Fruit fly (Drosophila melanogaster): ENCODE measurements around the gene CG11563.
A peak's percentile ranks its signal among the peaks of the same experiment; 100 is the strongest.

CG11563 gene

dm6 chr3R:31723206-31723933 lies 13.5 kb upstream of the CG11563 start (continued):
- no peak for TF ChIP-seq CHES-1-like (GFP tag; optimal IDR thresholded peaks at IDR 0.05)
- no peak for TF ChIP-seq CG17802 (tag; optimal IDR thresholded peaks at IDR 0.05)
- TF ChIP-seq CG31441 (GFP tag; IDR thresholded peaks at IDR 0.05) = no peak; the same call in 1 of the 2 replicates
- TF ChIP-seq sna (GFP tag; IDR thresholded peaks at IDR 0.05; ENCODE audit: partially characterized antibody) = no peak
- peak in 1 of 2 experiments; percentile 32 for TF ChIP-seq Pdp1 (GFP tag; optimal IDR thresholded peaks at IDR 0.05)
- TF ChIP-seq Mad (GFP tag; optimal IDR thresholded peaks at IDR 0.05) = no peak
- TF ChIP-seq Ada2b (GFP tag; IDR thresholded peaks at IDR 0.05) = no peak
- TF ChIP-seq al (GFP tag; IDR thresholded peaks at IDR 0.05) = no peak
- no peak for TF ChIP-seq Lpt (GFP tag; optimal IDR thresholded peaks at IDR 0.05)
- TF ChIP-seq sc (optimal IDR thresholded peaks at IDR 0.05) = no peak
- no peak for TF ChIP-seq sc (GFP tag; optimal IDR thresholded peaks at IDR 0.05)
- no peak for TF ChIP-seq kah (GFP tag; optimal IDR thresholded peaks at IDR 0.05)
- peak; percentile 20 for TF ChIP-seq abd-A (tag; optimal IDR thresholded peaks at IDR 0.05)
- peak; percentile 54 for TF ChIP-seq CG2678 (tag; optimal IDR thresholded peaks at IDR 0.05)
- TF ChIP-seq CG30020 (tag; optimal IDR thresholded peaks at IDR 0.05) = no peak
- TF ChIP-seq Ravus (GFP tag; IDR thresholded peaks at IDR 0.05) = no peak
- TF ChIP-seq Oaz (GFP tag; IDR thresholded peaks at IDR 0.05) = no peak
- no peak for TF ChIP-seq CG6813 (GFP tag; optimal IDR thresholded peaks at IDR 0.05)
- TF ChIP-seq Sin3A (optimal IDR thresholded peaks at IDR 0.05) = no peak
- no peak for TF ChIP-seq CG14860 (GFP tag; IDR thresholded peaks at IDR 0.05; ENCODE audit: partially characterized antibody)
- no peak for TF ChIP-seq Poxn (GFP tag; IDR thresholded peaks at IDR 0.05)
- no peak for TF ChIP-seq CrebB (tag; optimal IDR thresholded peaks at IDR 0.05)
- TF ChIP-seq tup (GFP tag; optimal IDR thresholded peaks at IDR 0.05) = no peak
- no peak for TF ChIP-seq otp (GFP tag; IDR thresholded peaks at IDR 0.05)
- TF ChIP-seq eyg (GFP tag; optimal IDR thresholded peaks at IDR 0.05) = no peak
- TF ChIP-seq sob (GFP tag; IDR thresholded peaks at IDR 0.05) = no peak
- no peak for TF ChIP-seq CG34376 (GFP tag; optimal IDR thresholded peaks at IDR 0.05)
- peak; percentile 2 for TF ChIP-seq Dek (tag; optimal IDR thresholded peaks at IDR 0.05)
- no peak for TF ChIP-seq CG15514 (GFP tag; optimal IDR thresholded peaks at IDR 0.05)
- no peak for TF ChIP-seq CkIIα-i1 (GFP tag; IDR thresholded peaks at IDR 0.05)
- peak; percentile 59; the same call in 1 of the 2 replicates for TF ChIP-seq crol (GFP tag; IDR thresholded peaks at IDR 0.05)
- TF ChIP-seq CG2712 (tag; optimal IDR thresholded peaks at IDR 0.05) = peak; percentile 49
- peak; percentile 41 for TF ChIP-seq lab (GFP tag; optimal IDR thresholded peaks at IDR 0.05)
- no peak for TF ChIP-seq CG13775 (GFP tag; optimal IDR thresholded peaks at IDR 0.05)
- peak; percentile 9 for TF ChIP-seq lilli (GFP tag; optimal IDR thresholded peaks at IDR 0.05)
- TF ChIP-seq Stat92E (GFP tag; optimal IDR thresholded peaks at IDR 0.05) = no peak
- TF ChIP-seq CG10209 (GFP tag; optimal IDR thresholded peaks at IDR 0.05) = peak; percentile 28
- TF ChIP-seq sd (tag; optimal IDR thresholded peaks at IDR 0.05) = peak; percentile 78
- TF ChIP-seq nau (GFP tag; optimal IDR thresholded peaks at IDR 0.05) = peak; percentile 22
- no peak for TF ChIP-seq Ets97D (GFP tag; optimal IDR thresholded peaks at IDR 0.05)
- no peak for TF ChIP-seq CG5245 (GFP tag; optimal IDR thresholded peaks at IDR 0.05)
- peak; percentile 4 for TF ChIP-seq Hmr (GFP tag; optimal IDR thresholded peaks at IDR 0.05)
- TF ChIP-seq slp2 (GFP tag; optimal IDR thresholded peaks at IDR 0.05) = no peak
- 0 out of 2 replicates have a peak, but pooled peaks have one; percentile 6 for TF ChIP-seq peb (GFP tag; IDR thresholded peaks at IDR 0.05)
- no peak for TF ChIP-seq oc (tag; optimal IDR thresholded peaks at IDR 0.05)
- no peak for TF ChIP-seq amos (GFP tag; IDR thresholded peaks at IDR 0.05; ENCODE audit: partially characterized antibody)
- no peak for TF ChIP-seq CG3838 (GFP tag; optimal IDR thresholded peaks at IDR 0.05)
- TF ChIP-seq CG8089 (GFP tag; optimal IDR thresholded peaks at IDR 0.05) = no peak
- TF ChIP-seq ash1 (GFP tag; optimal IDR thresholded peaks at IDR 0.05) = no peak
- TF ChIP-seq CG10366 (GFP tag; IDR thresholded peaks at IDR 0.05) = no peak; the same call in 1 of the 2 replicates
